Worm (Caenorhabditis elegans): Measurements from ENCODE around the gene K07H8.7.

Gene K07H8.7

DNA sequence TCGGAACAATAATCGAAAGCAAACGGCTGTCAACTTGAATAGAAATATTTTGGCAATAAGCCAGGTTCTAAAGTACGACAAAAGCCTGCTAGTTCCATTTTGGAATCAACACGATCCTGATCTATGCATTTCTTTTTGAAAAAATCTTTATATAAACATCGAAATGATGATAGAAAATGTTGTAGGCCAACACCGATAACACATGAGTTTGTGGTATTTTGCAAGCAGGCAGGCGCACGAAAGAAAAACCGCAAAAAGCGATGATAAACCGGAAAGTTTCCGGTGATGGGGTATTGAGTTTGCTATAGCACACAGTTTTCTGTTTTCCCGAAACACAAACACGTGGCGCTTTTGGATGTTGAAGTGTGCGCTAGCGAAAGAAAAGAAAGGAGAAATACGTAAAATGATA, 25.7 kb downstream of the K07H8.7 start:
- TF ChIP-seq fkh-10 (GFP tag; optimal IDR thresholded peaks at IDR 0.05) = no peak
- peak; percentile 61 for TF ChIP-seq pqm-1 (tag; optimal IDR thresholded peaks at IDR 0.05)
- peak; percentile 15 for TF ChIP-seq nhr-25 (tag; optimal IDR thresholded peaks at IDR 0.05)
- TF ChIP-seq elt-2 (tag; optimal IDR thresholded peaks at IDR 0.05) = peak; percentile 47
- TF ChIP-seq nhr-43 (tag; optimal IDR thresholded peaks at IDR 0.05; ENCODE audit: poor library complexity, severe bottlenecking) = peak; percentile 80
- TF ChIP-seq unc-62 (GFP tag; optimal IDR thresholded peaks at IDR 0.05) = no peak
- no peak for TF ChIP-seq daf-12 (tag; optimal IDR thresholded peaks at IDR 0.05)
- TF ChIP-seq ceh-16 (tag; optimal IDR thresholded peaks at IDR 0.05) = no peak
- TF ChIP-seq pha-4 (tag; optimal IDR thresholded peaks at IDR 0.05) = peak; percentile 55
- TF ChIP-seq eor-1 (tag; optimal IDR thresholded peaks at IDR 0.05) = no peak
- peak; percentile 33 for TF ChIP-seq skn-1 (tag; optimal IDR thresholded peaks at IDR 0.05)
- TF ChIP-seq nhr-12 (tag; optimal IDR thresholded peaks at IDR 0.05) = no peak

DNA sequence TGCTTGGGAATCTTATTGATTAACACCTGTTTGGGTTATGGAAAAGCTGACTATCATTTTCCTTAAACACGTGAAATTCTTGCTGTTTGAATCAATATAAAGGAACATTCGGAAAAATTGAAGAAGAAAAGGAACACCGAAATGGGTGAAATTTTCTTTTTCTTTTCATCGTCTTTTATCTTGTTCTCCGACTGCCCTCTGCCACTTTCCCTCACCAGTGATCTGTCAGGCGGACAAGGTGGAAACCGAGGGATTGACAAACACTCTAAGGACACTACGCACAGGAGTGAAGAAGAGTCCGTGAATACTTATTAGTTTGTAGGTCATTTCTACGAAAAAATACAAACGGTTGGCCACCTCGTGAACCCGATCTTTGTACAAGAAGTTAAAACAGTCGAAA, 26.5 kb downstream of the K07H8.7 start:
- TF ChIP-seq mml-1 (tag; optimal IDR thresholded peaks at IDR 0.05) = no peak
- peak; percentile 2 for TF ChIP-seq pha-4 (tag; optimal IDR thresholded peaks at IDR 0.05)

DNA sequence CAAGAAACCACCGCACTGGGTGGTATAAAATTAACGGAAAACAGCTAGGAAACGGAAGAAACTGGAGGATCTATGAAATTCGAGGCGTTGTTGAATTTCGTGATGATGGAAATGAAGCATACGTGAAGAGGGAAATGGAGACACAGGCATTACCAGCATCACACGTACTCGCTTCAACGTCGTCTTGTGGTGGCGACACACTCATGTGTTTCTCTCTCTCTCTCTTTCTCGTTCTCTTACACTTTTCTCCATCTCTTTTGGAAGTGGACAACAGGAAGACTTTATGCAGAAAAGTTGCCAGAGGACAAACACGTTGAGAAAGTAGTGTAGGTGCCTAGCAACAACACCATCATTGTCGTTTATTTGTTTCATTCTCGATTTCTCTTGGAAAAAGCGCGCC, 27.4 kb downstream of the K07H8.7 start:
- TF ChIP-seq fkh-2 (tag; optimal IDR thresholded peaks at IDR 0.05) (no peak), snpc-4 (tag; optimal IDR thresholded peaks at IDR 0.05) (no peak), lin-15B (tag; optimal IDR thresholded peaks at IDR 0.05) (no peak), hmg-11 (tag; optimal IDR thresholded peaks at IDR 0.05) (peak; percentile 0), mdl-1 (tag; optimal IDR thresholded peaks at IDR 0.05) (no peak), ztf-4 (tag; optimal IDR thresholded peaks at IDR 0.05) (no peak), nhr-67 (tag; optimal IDR thresholded peaks at IDR 0.05) (no peak), pqm-1 (tag; optimal IDR thresholded peaks at IDR 0.05) (no peak), nhr-25 (tag; optimal IDR thresholded peaks at IDR 0.05) (peak; percentile 38), fkh-10 (GFP tag; optimal IDR thresholded peaks at IDR 0.05) (no peak), ama-1 (optimal IDR thresholded peaks at IDR 0.05) (no peak), nfya-1 (tag; optimal IDR thresholded peaks at IDR 0.05; ENCODE audit: insufficient read depth) (peak; percentile 54), nhr-76 (tag; optimal IDR thresholded peaks at IDR 0.05) (no peak), eor-1 (tag; optimal IDR thresholded peaks at IDR 0.05) (no peak), mml-1 (tag; optimal IDR thresholded peaks at IDR 0.05) (no peak), nhr-237 (tag; optimal IDR thresholded peaks at IDR 0.05) (no peak), elt-2 (tag; optimal IDR thresholded peaks at IDR 0.05) (no peak), lsy-12 (tag; optimal IDR thresholded peaks at IDR 0.05) (no peak), nhr-11 (tag; optimal IDR thresholded peaks at IDR 0.05) (no peak), skn-1 (tag; optimal IDR thresholded peaks at IDR 0.05) (no peak), aly-2 (tag; optimal IDR thresholded peaks at IDR 0.05) (no peak), zag-1 (tag; optimal IDR thresholded peaks at IDR 0.05) (no peak), lin-39 (tag; optimal IDR thresholded peaks at IDR 0.05) (no peak), sea-2 (GFP tag; optimal IDR thresholded peaks at IDR 0.05) (no peak), elt-3 (tag; optimal IDR thresholded peaks at IDR 0.05) (no peak), nhr-28 (tag; optimal IDR thresholded peaks at IDR 0.05) (no peak), nhr-23 (tag; optimal IDR thresholded peaks at IDR 0.05) (peak; percentile 23), fos-1 (tag; optimal IDR thresholded peaks at IDR 0.05) (no peak), pha-4 (tag; optimal IDR thresholded peaks at IDR 0.05) (peak; percentile 17), ceh-9 (tag; optimal IDR thresholded peaks at IDR 0.05) (no peak), ZK546.5 (tag; optimal IDR thresholded peaks at IDR 0.05) (no peak), unc-39 (tag; optimal IDR thresholded peaks at IDR 0.05) (no peak)

DNA sequence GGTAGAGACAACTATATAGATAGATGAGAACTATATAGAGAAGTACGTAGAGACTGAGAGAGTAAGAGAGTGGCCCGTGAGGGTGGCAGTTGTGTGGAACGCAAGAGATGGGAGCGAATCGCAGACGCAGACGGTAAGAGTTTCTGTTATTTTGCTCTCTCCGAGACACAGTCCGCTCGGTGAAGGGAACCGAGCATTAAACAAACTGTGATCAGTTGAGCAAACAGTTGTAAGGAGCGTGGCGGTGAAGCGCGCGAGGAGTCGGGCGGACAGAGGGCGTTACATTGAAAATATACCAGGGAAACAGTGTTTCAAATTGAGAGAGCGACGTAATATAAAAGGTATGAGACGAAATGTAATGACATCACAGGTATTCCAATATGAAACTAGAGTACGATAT, 30.3 kb downstream of the K07H8.7 start:
- TF ChIP-seq ZK546.5 (tag; optimal IDR thresholded peaks at IDR 0.05) = no peak
- no peak for TF ChIP-seq egl-5 (tag; optimal IDR thresholded peaks at IDR 0.05)
- no peak for TF ChIP-seq ama-1 (optimal IDR thresholded peaks at IDR 0.05)
- no peak for TF ChIP-seq nhr-237 (tag; optimal IDR thresholded peaks at IDR 0.05)
- TF ChIP-seq nhr-11 (tag; optimal IDR thresholded peaks at IDR 0.05) = no peak
- no peak for TF ChIP-seq lin-39 (tag; optimal IDR thresholded peaks at IDR 0.05)
- TF ChIP-seq lsy-12 (tag; optimal IDR thresholded peaks at IDR 0.05) = peak; percentile 43
- no peak for TF ChIP-seq nhr-23 (tag; optimal IDR thresholded peaks at IDR 0.05)
- TF ChIP-seq mdl-1 (tag; optimal IDR thresholded peaks at IDR 0.05) = peak; percentile 1
- peak; percentile 6 for TF ChIP-seq snpc-4 (tag; optimal IDR thresholded peaks at IDR 0.05)
- no peak for TF ChIP-seq nhr-76 (tag; optimal IDR thresholded peaks at IDR 0.05)
- no peak for TF ChIP-seq sea-2 (GFP tag; optimal IDR thresholded peaks at IDR 0.05)
- no peak for TF ChIP-seq nhr-28 (tag; optimal IDR thresholded peaks at IDR 0.05)
- TF ChIP-seq daf-12 (tag; optimal IDR thresholded peaks at IDR 0.05) = no peak
- TF ChIP-seq pqm-1 (tag; optimal IDR thresholded peaks at IDR 0.05) = peak; percentile 87
- peak; percentile 23 for TF ChIP-seq nfya-1 (tag; optimal IDR thresholded peaks at IDR 0.05; ENCODE audit: insufficient read depth)
- no peak for TF ChIP-seq ceh-28 (tag; optimal IDR thresholded peaks at IDR 0.05)
- no peak for TF ChIP-seq nhr-77 (tag; optimal IDR thresholded peaks at IDR 0.05)
- no peak for TF ChIP-seq unc-62 (GFP tag; optimal IDR thresholded peaks at IDR 0.05)
- TF ChIP-seq elt-1 (tag; optimal IDR thresholded peaks at IDR 0.05) = no peak
- TF ChIP-seq elt-2 (tag; optimal IDR thresholded peaks at IDR 0.05) = peak; percentile 89
- no peak for TF ChIP-seq tbx-2 (tag; optimal IDR thresholded peaks at IDR 0.05)
- peak; percentile 59 for TF ChIP-seq hmg-11 (tag; optimal IDR thresholded peaks at IDR 0.05)
- TF ChIP-seq jun-1 (tag; optimal IDR thresholded peaks at IDR 0.05) = peak; percentile 43
- TF ChIP-seq skn-1 (tag; optimal IDR thresholded peaks at IDR 0.05) = no peak
- peak; percentile 3 for TF ChIP-seq fos-1 (tag; optimal IDR thresholded peaks at IDR 0.05)
- TF ChIP-seq pha-4 (tag; optimal IDR thresholded peaks at IDR 0.05) = peak; percentile 90
- no peak for TF ChIP-seq ceh-82 (tag; optimal IDR thresholded peaks at IDR 0.05)
- TF ChIP-seq nhr-43 (tag; optimal IDR thresholded peaks at IDR 0.05; ENCODE audit: poor library complexity, severe bottlenecking) = peak; percentile 26
- no peak for TF ChIP-seq ztf-11 (tag; optimal IDR thresholded peaks at IDR 0.05)
- no peak for TF ChIP-seq mml-1 (tag; optimal IDR thresholded peaks at IDR 0.05)
- no peak for TF ChIP-seq zag-1 (tag; optimal IDR thresholded peaks at IDR 0.05)
